Fruit fly (Drosophila melanogaster) whole organism, embryonic: ENCODE data around the gene CG4991.

Source experiments
- Adf1 ChIP-seq: fragments of 200-800 bp; sonication (Bioruptor generic); IDR thresholded peaks from 2 replicates; pipeline ENCODE4 v1.3.6; 2022; ENCODE audit warnings: missing biosample characterization, missing genetic modification characterization
- Aef1 ChIP-seq: fragments of 200-800 bp; sonication (Bioruptor generic); IDR thresholded peaks from 3 replicates; pipeline ENCODE4 v1.3.6; 2022; ENCODE audit warnings: missing biosample characterization, missing genetic modification characterization
- Atf3 ChIP-seq: fragments of 200-800 bp; sonication (Bioruptor generic); optimal IDR thresholded peaks from 3 replicates; lab custom pipeline; 2016; ENCODE audit warnings: missing biosample characterization, missing genetic modification characterization
- Atf6 ChIP-seq: fragments of 200-800 bp; sonication (Bioruptor generic); IDR thresholded peaks from 2 replicates; pipeline ENCODE4 v1.3.6; 2022; ENCODE audit warnings: missing biosample characterization, missing genetic modification characterization
- BtbVII ChIP-seq: fragments of 200-800 bp; sonication (Bioruptor generic); optimal IDR thresholded peaks from 3 replicates; lab custom pipeline; 2017; ENCODE audit warnings: missing biosample characterization, mild to moderate bottlenecking, missing genetic modification characterization
- CG10543 ChIP-seq: fragments of 200-800 bp; sonication (Bioruptor generic); optimal IDR thresholded peaks from 3 replicates; lab custom pipeline; 2017; ENCODE audit warnings: missing biosample characterization, mild to moderate bottlenecking, missing genetic modification characterization, moderate library complexity
- CG10654 ChIP-seq: fragments of 200-800 bp; sonication (Bioruptor generic); optimal IDR thresholded peaks from 2 replicates; lab custom pipeline; 2016; ENCODE audit warnings: missing biosample characterization, missing genetic modification characterization
- CG11247 ChIP-seq: fragments of 200-800 bp; sonication (Bioruptor generic); IDR thresholded peaks from 2 replicates; pipeline ENCODE4 v1.3.6; 2022; ENCODE audit warnings: missing biosample characterization, missing genetic modification characterization
- CG12236 ChIP-seq: fragments of 200-800 bp; sonication (Bioruptor generic); optimal IDR thresholded peaks from 2 replicates; lab custom pipeline; 2016; ENCODE audit warnings: missing biosample characterization, missing genetic modification characterization
- CG14014 ChIP-seq: fragments of 200-800 bp; sonication (Bioruptor generic); IDR thresholded peaks from 2 replicates; pipeline ENCODE4 v1.3.6; 2022; ENCODE audit warnings: missing biosample characterization, missing genetic modification characterization
- CG14441 ChIP-seq: fragments of 200-800 bp; sonication (Bioruptor generic); IDR thresholded peaks from 2 replicates; pipeline ENCODE4 v1.3.6; 2022; ENCODE audit warnings: missing biosample characterization, missing genetic modification characterization
- CG17328 ChIP-seq: fragments of 200-800 bp; sonication (Bioruptor generic); IDR thresholded peaks from 2 replicates; pipeline ENCODE4 v1.3.6; 2022; ENCODE audit warnings: missing biosample characterization, missing genetic modification characterization
- CG17612 ChIP-seq: fragments of 200-800 bp; sonication (Bioruptor generic); IDR thresholded peaks from 2 replicates; pipeline ENCODE4 v1.3.6; 2022; ENCODE audit warnings: missing biosample characterization, missing genetic modification characterization
- CG18599 ChIP-seq: fragments of 200-800 bp; sonication (Bioruptor generic); optimal IDR thresholded peaks from 3 replicates; lab custom pipeline; 2017; ENCODE audit warnings: missing biosample characterization, missing genetic modification characterization, mild to moderate bottlenecking, moderate library complexity, missing genetic modification reagents
- CG2116 ChIP-seq: fragments of 200-800 bp; sonication (Bioruptor generic); optimal IDR thresholded peaks from 3 replicates; lab custom pipeline; 2018; ENCODE audit warnings: missing biosample characterization, mild to moderate bottlenecking, missing genetic modification characterization
- CG34224 ChIP-seq: fragments of 200-800 bp; sonication (Bioruptor generic); IDR thresholded peaks from 3 replicates; pipeline ENCODE4 v1.3.6; 2022; ENCODE audit warnings: missing biosample characterization, missing genetic modification characterization; ENCODE audit not compliant: partially characterized antibody
- CG6765 ChIP-seq: fragments of 200-800 bp; sonication (Bioruptor generic); optimal IDR thresholded peaks from 3 replicates; lab custom pipeline; 2017; ENCODE audit warnings: missing biosample characterization, mild to moderate bottlenecking, missing genetic modification characterization
- CG6813 ChIP-seq: fragments of 200-800 bp; sonication (Bioruptor generic); optimal IDR thresholded peaks from 2 replicates; lab custom pipeline; 2017; ENCODE audit warnings: missing biosample characterization, missing genetic modification characterization, mild to moderate bottlenecking, moderate library complexity, missing genetic modification reagents
- CG7963 ChIP-seq: fragments of 200-800 bp; sonication (Bioruptor generic); IDR thresholded peaks from 3 replicates; pipeline ENCODE4 v1.3.6; 2022; ENCODE audit warnings: missing biosample characterization, missing genetic modification characterization; ENCODE audit not compliant: partially characterized antibody
- CG8944 ChIP-seq: fragments of 200-800 bp; sonication (Bioruptor generic); optimal IDR thresholded peaks from 3 replicates; lab custom pipeline; 2016; ENCODE audit warnings: missing biosample characterization, missing genetic modification characterization
- CG9437 ChIP-seq: fragments of 200-800 bp; sonication (Bioruptor generic); optimal IDR thresholded peaks from 2 replicates; lab custom pipeline; 2018; ENCODE audit warnings: missing biosample characterization, mild to moderate bottlenecking, missing genetic modification characterization
- CG9797 ChIP-seq: fragments of 200-800 bp; sonication (Bioruptor generic); optimal IDR thresholded peaks from 3 replicates; lab custom pipeline; 2018; ENCODE audit warnings: missing biosample characterization, mild to moderate bottlenecking, missing genetic modification characterization
- CG9932 ChIP-seq: fragments of 200-800 bp; sonication (Bioruptor generic); IDR thresholded peaks from 2 replicates; pipeline ENCODE4 v1.3.6; 2022; ENCODE audit warnings: missing biosample characterization, missing genetic modification characterization
- CHES-1-like ChIP-seq: fragments of 200-800 bp; sonication (Bioruptor generic); optimal IDR thresholded peaks from 2 replicates; lab custom pipeline; 2016; ENCODE audit warnings: missing biosample characterization, missing genetic modification characterization
- CTCF ChIP-seq: fragments of 200-800 bp; sonication (Bioruptor generic); optimal IDR thresholded peaks from 2 replicates; lab custom pipeline; 2017; ENCODE audit warnings: missing biosample characterization, mild to moderate bottlenecking, missing genetic modification characterization, moderate library complexity
- Doc2 ChIP-seq: fragments of 200-800 bp; sonication (Bioruptor generic); IDR thresholded peaks from 2 replicates; pipeline ENCODE4 v1.3.6; 2022; ENCODE audit warnings: missing biosample characterization, missing genetic modification characterization
- Drgx ChIP-seq: fragments of 200-800 bp; sonication (Bioruptor generic); IDR thresholded peaks from 2 replicates; pipeline ENCODE4 v1.3.6; 2022; ENCODE audit warnings: missing biosample characterization, missing genetic modification characterization
- HLH3B ChIP-seq: fragments of 200-800 bp; sonication (Bioruptor generic); IDR thresholded peaks from 2 replicates; pipeline ENCODE4 v1.3.6; 2022; ENCODE audit warnings: missing biosample characterization, missing genetic modification characterization
- Hmr ChIP-seq: fragments of 200-800 bp; sonication (Bioruptor generic); optimal IDR thresholded peaks from 3 replicates; lab custom pipeline; 2017; ENCODE audit warnings: mild to moderate bottlenecking, missing biosample characterization, missing genetic modification reagents, missing genetic modification characterization
- Hsf ChIP-seq: fragments of 200-800 bp; sonication (Bioruptor generic); optimal IDR thresholded peaks from 3 replicates; lab custom pipeline; 2016; ENCODE audit warnings: missing biosample characterization, missing genetic modification characterization
- Lpt ChIP-seq: fragments of >200 bp; optimal IDR thresholded peaks from 2 replicates; lab custom pipeline; 2018; ENCODE audit warnings: missing biosample characterization, missing genetic modification characterization
- Ravus ChIP-seq: fragments of 200-800 bp; sonication (Bioruptor generic); IDR thresholded peaks from 2 replicates; pipeline ENCODE4 v1.3.6; 2022; ENCODE audit warnings: missing biosample characterization, missing genetic modification characterization
- Rfx ChIP-seq: fragments of 200-800 bp; sonication (Bioruptor generic); IDR thresholded peaks from 2 replicates; pipeline ENCODE4 v1.3.6; 2022; ENCODE audit warnings: missing biosample characterization, missing genetic modification characterization
- Sox100B ChIP-seq: fragments of 200-800 bp; sonication (Bioruptor generic); optimal IDR thresholded peaks from 3 replicates; lab custom pipeline; 2018; ENCODE audit warnings: missing biosample characterization, mild to moderate bottlenecking, missing genetic modification characterization
- Taf1 ChIP-seq: fragments of 200-800 bp; sonication (Bioruptor generic); IDR thresholded peaks from 2 replicates; pipeline ENCODE4 v1.3.6; 2022; ENCODE audit warnings: missing biosample characterization, missing genetic modification characterization
- corto ChIP-seq: fragments of 200-800 bp; sonication (Bioruptor generic); optimal IDR thresholded peaks from 2 replicates; lab custom pipeline; 2016; ENCODE audit warnings: missing biosample characterization, mild to moderate bottlenecking, missing genetic modification characterization, moderate library complexity
- gsb-n ChIP-seq: fragments of 200-800 bp; sonication (Bioruptor generic); optimal IDR thresholded peaks from 3 replicates; lab custom pipeline; 2018; ENCODE audit warnings: missing biosample characterization, mild to moderate bottlenecking, missing genetic modification characterization
- inv ChIP-seq: fragments of 200-800 bp; sonication (Bioruptor generic); IDR thresholded peaks from 2 replicates; pipeline ENCODE4 v1.3.6; 2022; ENCODE audit warnings: missing biosample characterization, missing genetic modification characterization; ENCODE audit not compliant: partially characterized antibody
- klu ChIP-seq: fragments of 200-800 bp; sonication (Bioruptor generic); IDR thresholded peaks from 2 replicates; pipeline ENCODE4 v1.3.6; 2022; ENCODE audit warnings: missing biosample characterization, missing genetic modification characterization
- lov ChIP-seq, 2 experiments: fragments of 200-800 bp in 1 of 2; fragments of >200 bp in 1 of 2; sonication (Bioruptor generic) in 1 of 2; IDR thresholded peaks in 1 of 2; optimal IDR thresholded peaks in 1 of 2; 2 replicates in 1 of 2; 3 replicates in 1 of 2; pipeline versions ENCODE4 v1.3.6 to Lab custom; 2017 to 2022; ENCODE audit warnings: missing biosample characterization in 1 of 2, missing genetic modification characterization in 1 of 2
- nerfin-2 ChIP-seq: fragments of 200-800 bp; sonication (Bioruptor generic); IDR thresholded peaks from 2 replicates; pipeline ENCODE4 v1.3.6; 2022; ENCODE audit warnings: missing biosample characterization, missing genetic modification characterization; ENCODE audit not compliant: partially characterized antibody
- otp ChIP-seq: fragments of 200-800 bp; sonication (Bioruptor generic); IDR thresholded peaks from 3 replicates; pipeline ENCODE4, ENCODE4 v1.3.6; 2022; ENCODE audit warnings: missing biosample characterization, missing genetic modification characterization
- rib ChIP-seq: fragments of 200-800 bp; sonication (Bioruptor generic); IDR thresholded peaks from 2 replicates; pipeline ENCODE4 v1.3.6; 2022; ENCODE audit warnings: missing biosample characterization, missing genetic modification characterization
- sc ChIP-seq, 3 experiments: fragments of >200 bp in 2 of 3; fragments of 200-800 bp in 1 of 3; sonication (Bioruptor generic) in 1 of 3; optimal IDR thresholded peaks; 2 replicates in 2 of 3; 3 replicates in 1 of 3; lab custom pipeline; 2017; ENCODE audit warnings: mild to moderate bottlenecking in 1 of 3, missing biosample characterization in 1 of 3, missing genetic modification characterization in 1 of 3, missing genetic modification reagents in 1 of 3
- trem ChIP-seq: fragments of 200-800 bp; optimal IDR thresholded peaks from 3 replicates; lab custom pipeline; 2019; ENCODE audit warnings: missing biosample characterization, mild to moderate bottlenecking, missing genetic modification characterization, moderate library complexity
- trh ChIP-seq: fragments of 200-800 bp; sonication (Bioruptor generic); optimal IDR thresholded peaks from 2 replicates; lab custom pipeline; 2016; ENCODE audit warnings: missing biosample characterization, missing genetic modification characterization
- vfl ChIP-seq: fragments of 200-800 bp; sonication (Bioruptor generic); optimal IDR thresholded peaks from 2 replicates; lab custom pipeline; 2016; ENCODE audit warnings: missing biosample characterization, missing genetic modification characterization
- zf30C ChIP-seq: fragments of 200-800 bp; sonication (Bioruptor generic); optimal IDR thresholded peaks from 3 replicates; lab custom pipeline; 2018; ENCODE audit warnings: missing biosample characterization, mild to moderate bottlenecking, missing genetic modification characterization
- zfh1 ChIP-seq: fragments of 200-800 bp; sonication (Bioruptor generic); IDR thresholded peaks from 3 replicates; pipeline ENCODE4 v1.3.6; 2022; ENCODE audit warnings: missing biosample characterization, missing genetic modification characterization

Gene CG4991

DNA sequence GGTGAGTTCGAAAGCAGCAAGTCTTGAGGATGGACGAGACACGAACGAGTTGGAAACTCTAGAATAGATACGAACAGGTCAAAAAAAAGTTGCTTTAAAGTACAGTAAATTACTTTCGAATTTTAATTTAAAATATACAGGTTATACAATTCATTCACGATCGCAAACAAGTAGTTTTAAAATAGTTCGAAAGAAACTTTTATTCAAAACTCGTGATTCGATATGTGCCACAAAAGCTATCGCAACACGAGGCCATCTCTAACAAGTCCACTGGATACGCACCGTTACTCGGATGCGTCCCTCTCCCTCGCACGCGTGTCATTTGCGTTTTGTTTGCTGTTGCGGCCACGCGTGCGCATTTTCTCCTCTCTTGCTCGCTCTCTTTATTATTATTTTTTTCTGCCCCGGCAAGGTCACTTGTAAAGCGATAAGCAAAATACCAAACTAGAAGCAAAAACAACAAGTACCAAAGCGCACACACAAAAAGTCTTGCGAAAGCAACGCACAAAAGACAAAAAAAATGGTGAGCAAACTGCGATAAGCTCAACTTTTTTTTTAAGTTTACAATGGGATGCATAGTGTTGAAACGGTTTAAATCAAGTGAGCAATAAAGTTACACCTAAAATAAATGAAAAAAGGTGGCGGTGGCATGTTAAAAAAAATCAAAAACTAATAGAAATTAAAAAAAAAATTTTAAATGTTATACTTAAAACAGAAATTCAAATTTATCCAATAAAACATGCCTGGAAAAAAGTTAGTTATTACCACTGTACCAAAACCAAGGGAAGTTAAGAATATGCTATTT lies 33.6 kb downstream of the CG4991 start (continued):
- TF ChIP-seq CG9932 (peak; percentile 63), trem (peak; percentile 47), CG10654 (peak; percentile 44), Aef1 (GFP tag; lab: Robert Waterston, UW) (peak; percentile 69), CHES-1-like (peak; percentile 38), CG9797 (GFP tag; lab: Kevin White, UChicago) (peak; percentile 18), rib (GFP tag; lab: Robert Waterston, UW) (no peak; the same call in 1 of the 2 replicates), CG10543 (GFP tag; lab: Kevin White, UChicago) (peak; percentile 49), corto (GFP tag; lab: Kevin White, UChicago) (no peak), CG17328 (GFP tag; lab: Robert Waterston, UW) (peak; percentile 62), zf30C (GFP tag; lab: Kevin White, UChicago) (no peak), CG18599 (peak; percentile 82), CG6813 (GFP tag; lab: Kevin White, UChicago) (peak; percentile 51), CG7963 (GFP tag; lab: Robert Waterston, UW) (peak; percentile 65), BtbVII (GFP tag; lab: Kevin White, UChicago) (peak; percentile 86), Atf6 (GFP tag; lab: Robert Waterston, UW) (peak; percentile 74), CG8944 (peak; percentile 18), CTCF (GFP tag; lab: Kevin White, UChicago) (no peak), inv (GFP tag; lab: Robert Waterston, UW) (peak; percentile 81), CG11247 (GFP tag; lab: Robert Waterston, UW) (peak; percentile 53), trh (peak; percentile 2), zfh1 (peak; percentile 65; the same call in 2 of the 3 replicates), vfl (GFP tag; lab: Kevin White, UChicago) (no peak), Rfx (peak; percentile 83), gsb-n (tag; lab: Kevin White, UChicago) (peak; percentile 13), CG9437 (GFP tag; lab: Kevin White, UChicago) (peak; percentile 13), Doc2 (GFP tag; lab: Robert Waterston, UW) (no peak), CG17612 (GFP tag; lab: Robert Waterston, UW) (peak; percentile 39; the same call in 1 of the 2 replicates), sc (optimal IDR thresholded peaks at IDR 0.05; lab: Kevin White, UChicago) (no peak), sc (GFP tag; optimal IDR thresholded peaks at IDR 0.05; lab: Kevin White, UChicago) (no peak), Adf1 (no peak; the same call in 1 of the 2 replicates), Taf1 (GFP tag; lab: Robert Waterston, UW) (0 out of 2 replicates have a peak, but pooled peaks have one; percentile 19), CG12236 (no peak), Hmr (GFP tag; lab: Kevin White, UChicago) (peak; percentile 71), klu (GFP tag; lab: Robert Waterston, UW) (no peak), CG34224 (GFP tag; lab: Robert Waterston, UW) (peak; percentile 91), CG14014 (GFP tag; lab: Robert Waterston, UW) (peak; percentile 72), otp (peak; percentile 37; the same call in 1 of the 3 replicates), Sox100B (peak; percentile 70), Drgx (GFP tag; lab: Robert Waterston, UW) (peak; percentile 26; the same call in 1 of the 2 replicates), Lpt (GFP tag; lab: Kevin White, UChicago) (no peak), nerfin-2 (peak; percentile 82), CG14441 (GFP tag; lab: Robert Waterston, UW) (peak; percentile 79), Atf3 (GFP tag; lab: Kevin White, UChicago) (no peak), CG2116 (GFP tag; lab: Kevin White, UChicago) (no peak), lov (optimal IDR thresholded peaks at IDR 0.05; lab: Kevin White, UChicago) (no peak), lov (GFP tag; IDR thresholded peaks at IDR 0.05; lab: Robert Waterston, UW) (no peak), Hsf (peak; percentile 50), CG6765 (peak; percentile 67), HLH3B (GFP tag; lab: Robert Waterston, UW) (peak; percentile 76), Ravus (GFP tag; lab: Robert Waterston, UW) (peak; percentile 22; the same call in 1 of the 2 replicates)
